Fruit fly (Drosophila melanogaster): Measurements from ENCODE around the gene AP-2sigma.

dm6 chr3R:21260795-21261194 is 9.1 kb downstream of the AP-2sigma start:
- TF ChIP-seq twi (tag; optimal IDR thresholded peaks at IDR 0.05) (no peak), odd (GFP tag; optimal IDR thresholded peaks at IDR 0.05) (no peak), CG17385 (GFP tag; optimal IDR thresholded peaks at IDR 0.05) (no peak), gt (GFP tag; IDR thresholded peaks at IDR 0.05) (no peak), CG6813 (GFP tag; optimal IDR thresholded peaks at IDR 0.05) (no peak), NK7.1 (GFP tag; optimal IDR thresholded peaks at IDR 0.05) (no peak), Lim3 (GFP tag; IDR thresholded peaks at IDR 0.05) (no peak), CG1233 (GFP tag; optimal IDR thresholded peaks at IDR 0.05) (no peak), CG10979 (tag; optimal IDR thresholded peaks at IDR 0.05) (no peak), CG14667 (GFP tag; IDR thresholded peaks at IDR 0.05) (no peak), CG18476 (GFP tag; optimal IDR thresholded peaks at IDR 0.05) (no peak), Hr3 (GFP tag; optimal IDR thresholded peaks at IDR 0.05) (no peak), HLH3B (GFP tag; IDR thresholded peaks at IDR 0.05) (no peak), ftz-f1 (GFP tag; optimal IDR thresholded peaks at IDR 0.05) (no peak)
